Worm (Caenorhabditis elegans) whole organism, late embryonic: ENCODE results near the gene dhcr-24.
A peak's percentile ranks its signal among the peaks of the same experiment; 100 is the strongest.

Experiments used
- F13H6.1 ChIP-seq: sonication (generic microtip); optimal IDR thresholded peaks from 2 replicates; lab custom pipeline; 2016; ENCODE audit warnings: missing genetic modification characterization, missing compliant biosample characterization
- K09A11.1 ChIP-seq: sonication (generic microtip); optimal IDR thresholded peaks from 2 replicates; lab custom pipeline; 2017; ENCODE audit warnings: antibody characterized with exemption, mild to moderate bottlenecking, missing genetic modification characterization, missing compliant biosample characterization; ENCODE audit not compliant: insufficient read depth
- T23F11.4 ChIP-seq: fragments of 200-800 bp; sonication (Bioruptor generic); optimal IDR thresholded peaks from 2 replicates; lab custom pipeline; 2018; ENCODE audit warnings: mild to moderate bottlenecking, missing genetic modification characterization, missing compliant biosample characterization
- ceh-14 ChIP-seq: sonication (generic microtip); optimal IDR thresholded peaks from 2 replicates; lab custom pipeline; 2016; ENCODE audit warnings: missing genotype, missing genetic modification characterization, missing compliant biosample characterization
- ceh-18 ChIP-seq: sonication (generic microtip); optimal IDR thresholded peaks from 2 replicates; lab custom pipeline; 2016; ENCODE audit warnings: missing genetic modification characterization, missing compliant biosample characterization
- ceh-22 ChIP-seq: sonication (generic microtip); optimal IDR thresholded peaks from 2 replicates; lab custom pipeline; 2017; ENCODE audit warnings: missing biosample characterization, missing genetic modification characterization
- ceh-30 ChIP-seq: fragments of 150-350 bp; optimal IDR thresholded peaks from 2 replicates; lab custom pipeline; 2014; ENCODE audit warnings: missing biosample characterization, missing genetic modification characterization
- ceh-31 ChIP-seq: sonication (generic microtip); optimal IDR thresholded peaks from 2 replicates; lab custom pipeline; 2016; ENCODE audit warnings: missing genetic modification characterization, missing compliant biosample characterization
- ceh-45 ChIP-seq: fragments of 200-800 bp; sonication (Bioruptor generic); IDR thresholded peaks from 2 replicates; pipeline ENCODE4 v1.3.6; 2022; ENCODE audit warnings: missing genetic modification reagents, missing genetic modification characterization, missing compliant biosample characterization
- ceh-48 ChIP-seq: sonication (generic microtip); optimal IDR thresholded peaks from 2 replicates; lab custom pipeline; 2016; ENCODE audit warnings: missing genetic modification characterization, inconsistent platforms, missing compliant biosample characterization
- ceh-6 ChIP-seq: fragments of 200-800 bp; sonication (Bioruptor generic); optimal IDR thresholded peaks from 2 replicates; lab custom pipeline; 2018; ENCODE audit warnings: mild to moderate bottlenecking, missing genetic modification characterization, missing compliant biosample characterization
- ceh-9 ChIP-seq: sonication (generic microtip); optimal IDR thresholded peaks from 2 replicates; lab custom pipeline; 2016; ENCODE audit warnings: mild to moderate bottlenecking, missing genetic modification characterization, inconsistent platforms, missing compliant biosample characterization
- che-1 ChIP-seq: sonication (generic microtip); optimal IDR thresholded peaks from 2 replicates; lab custom pipeline; 2016; ENCODE audit warnings: mild to moderate bottlenecking, missing genetic modification characterization, missing compliant biosample characterization
- dmd-4 ChIP-seq: sonication (generic microtip); optimal IDR thresholded peaks from 2 replicates; lab custom pipeline; 2016; ENCODE audit warnings: borderline replicate concordance, missing genetic modification characterization, missing compliant biosample characterization
- elt-2 ChIP-seq: sonication (generic microtip); optimal IDR thresholded peaks from 2 replicates; lab custom pipeline; 2016; ENCODE audit warnings: missing genetic modification reagents, missing genetic modification characterization, missing compliant biosample characterization
- ets-4 ChIP-seq: sonication (generic microtip); optimal IDR thresholded peaks from 2 replicates; lab custom pipeline; 2016; ENCODE audit warnings: missing genetic modification characterization, missing compliant biosample characterization
- eyg-1 ChIP-seq: sonication (generic microtip); optimal IDR thresholded peaks from 2 replicates; lab custom pipeline; 2016; ENCODE audit warnings: missing genotype, missing genetic modification characterization, missing compliant biosample characterization
- fkh-6 ChIP-seq: sonication (generic microtip); optimal IDR thresholded peaks from 2 replicates; lab custom pipeline; 2016; ENCODE audit warnings: missing genetic modification characterization, missing compliant biosample characterization
- hlh-13 ChIP-seq: fragments of 200-800 bp; sonication (Bioruptor generic); optimal IDR thresholded peaks from 2 replicates; lab custom pipeline; 2018; ENCODE audit warnings: mild to moderate bottlenecking, missing genetic modification characterization, missing compliant biosample characterization
- hlh-30 ChIP-seq: sonication (generic microtip); optimal IDR thresholded peaks from 2 replicates; lab custom pipeline; 2017; ENCODE audit warnings: antibody characterized with exemption, missing genetic modification characterization, missing compliant biosample characterization; ENCODE audit not compliant: insufficient read depth
- hlh-8 ChIP-seq: sonication (generic microtip); optimal IDR thresholded peaks from 2 replicates; lab custom pipeline; 2016; ENCODE audit warnings: missing genotype, missing genetic modification characterization, missing compliant biosample characterization
- mec-3 ChIP-seq: sonication (generic microtip); optimal IDR thresholded peaks from 2 replicates; lab custom pipeline; 2016; ENCODE audit warnings: borderline replicate concordance, missing genetic modification characterization, missing compliant biosample characterization
- nhr-11 ChIP-seq: fragments of 150-350 bp; optimal IDR thresholded peaks from 2 replicates; lab custom pipeline; 2014; ENCODE audit warnings: missing biosample characterization, missing genetic modification characterization
- nhr-232 ChIP-seq: sonication (generic microtip); optimal IDR thresholded peaks from 2 replicates; lab custom pipeline; 2016; ENCODE audit warnings: missing genetic modification characterization, missing compliant biosample characterization
- npax-4 ChIP-seq: sonication (generic microtip); optimal IDR thresholded peaks from 2 replicates; lab custom pipeline; 2016; ENCODE audit warnings: missing genetic modification characterization, missing compliant biosample characterization
- pat-9 ChIP-seq: fragments of 200-800 bp; sonication (Bioruptor generic); optimal IDR thresholded peaks from 2 replicates; lab custom pipeline; 2018; ENCODE audit warnings: mild to moderate bottlenecking, missing genetic modification characterization, moderate library complexity, missing compliant biosample characterization
- pax-1 ChIP-seq: fragments of 150-350 bp; optimal IDR thresholded peaks from 2 replicates; lab custom pipeline; 2014; ENCODE audit warnings: missing biosample characterization, missing genetic modification characterization
- ref-2 ChIP-seq: sonication (generic microtip); optimal IDR thresholded peaks from 2 replicates; lab custom pipeline; 2016; ENCODE audit warnings: missing genetic modification characterization, missing compliant biosample characterization
- rnt-1 ChIP-seq: sonication (generic microtip); optimal IDR thresholded peaks from 2 replicates; lab custom pipeline; 2016; ENCODE audit warnings: missing genetic modification characterization, missing compliant biosample characterization
- sdc-2 ChIP-seq: sonication (generic microtip); optimal IDR thresholded peaks from 2 replicates; lab custom pipeline; 2016; ENCODE audit warnings: missing genotype, missing genetic modification characterization, missing compliant biosample characterization
- tbx-2 ChIP-seq: sonication (generic microtip); optimal IDR thresholded peaks from 2 replicates; lab custom pipeline; 2016; ENCODE audit warnings: missing genetic modification characterization, missing compliant biosample characterization
- tbx-7 ChIP-seq: sonication (generic microtip); optimal IDR thresholded peaks from 2 replicates; lab custom pipeline; 2016; ENCODE audit warnings: missing genotype, missing genetic modification characterization, missing compliant biosample characterization
- ttx-3 ChIP-seq: sonication (generic microtip); optimal IDR thresholded peaks from 2 replicates; lab custom pipeline; 2016; ENCODE audit warnings: missing genetic modification reagents, missing genetic modification characterization, missing compliant biosample characterization
- unc-3 ChIP-seq, 2 experiments: fragments of 200-800 bp in 1 of 2; sonication (Bioruptor generic) in 1 of 2; sonication (generic microtip) in 1 of 2; conservative IDR thresholded peaks in 1 of 2; optimal IDR thresholded peaks in 1 of 2; 2 replicates each; pipeline versions ENCODE4 v1.3.6 to Lab custom; 2016 to 2022; ENCODE audit warnings: missing compliant biosample characterization in 2 of 2, missing genetic modification characterization in 2 of 2, missing genetic modification reagents in 1 of 2
- unc-42 ChIP-seq: sonication (generic microtip); optimal IDR thresholded peaks from 2 replicates; lab custom pipeline; 2016; ENCODE audit warnings: missing genotype, missing genetic modification characterization, missing compliant biosample characterization
- unc-55 ChIP-seq: sonication (generic microtip); optimal IDR thresholded peaks from 2 replicates; lab custom pipeline; 2017; ENCODE audit warnings: missing biosample characterization, missing genetic modification reagents, missing genetic modification characterization
- unc-86 ChIP-seq: sonication (generic microtip); optimal IDR thresholded peaks from 2 replicates; lab custom pipeline; 2016; ENCODE audit warnings: missing genetic modification characterization, missing compliant biosample characterization

Gene dhcr-24

DNA sequence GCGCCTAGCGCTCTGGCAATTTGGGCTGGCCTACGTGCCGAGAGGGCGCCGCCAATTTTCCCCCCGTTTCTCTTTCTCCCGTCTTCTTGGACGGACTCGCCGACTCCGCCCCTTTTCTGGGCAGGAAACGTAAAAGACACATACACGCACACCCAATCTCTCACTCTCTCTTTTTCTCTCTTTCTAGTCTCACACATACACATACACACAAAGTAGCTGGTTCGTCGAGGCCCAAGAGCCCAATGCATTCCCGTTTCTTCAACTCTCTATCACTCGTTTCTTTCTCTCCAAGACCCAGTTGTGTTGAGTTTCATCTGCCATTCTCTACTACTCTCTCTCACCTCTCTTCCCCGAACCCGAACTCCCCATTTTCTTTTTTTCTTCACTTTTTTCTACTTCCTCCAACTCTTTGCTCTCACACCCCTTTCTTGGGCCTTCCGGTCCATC lies 34.9 kb upstream of the dhcr-24 start (continued):
- TF ChIP-seq ets-4 (tag; lab: Kevin White, UChicago) (no peak), unc-3 (GFP tag; conservative IDR thresholded peaks at IDR 0.05; lab: Robert Waterston, UW) (no peak), unc-3 (tag; optimal IDR thresholded peaks at IDR 0.05; lab: Kevin White, UChicago) (no peak), hlh-13 (GFP tag; lab: Kevin White, UChicago) (no peak), tbx-2 (tag; lab: Kevin White, UChicago) (peak; percentile 65), dmd-4 (tag; lab: Kevin White, UChicago) (no peak), ttx-3 (tag; lab: Kevin White, UChicago) (no peak), tbx-7 (tag; lab: Kevin White, UChicago) (no peak), F13H6.1 (tag; lab: Kevin White, UChicago) (peak; percentile 37), ceh-31 (tag; lab: Kevin White, UChicago) (peak; percentile 78), unc-55 (GFP tag; lab: Kevin White, UChicago) (peak; percentile 24), pax-1 (tag; lab: Kevin White, UChicago) (no peak), hlh-8 (tag; lab: Kevin White, UChicago) (no peak), ceh-48 (tag; lab: Kevin White, UChicago) (no peak), T23F11.4 (GFP tag; lab: Kevin White, UChicago) (no peak), ceh-14 (peak; percentile 74), pat-9 (tag; lab: Kevin White, UChicago) (no peak), mec-3 (no peak), che-1 (tag; lab: Kevin White, UChicago) (no peak), ceh-6 (GFP tag; lab: Kevin White, UChicago) (no peak)

DNA sequence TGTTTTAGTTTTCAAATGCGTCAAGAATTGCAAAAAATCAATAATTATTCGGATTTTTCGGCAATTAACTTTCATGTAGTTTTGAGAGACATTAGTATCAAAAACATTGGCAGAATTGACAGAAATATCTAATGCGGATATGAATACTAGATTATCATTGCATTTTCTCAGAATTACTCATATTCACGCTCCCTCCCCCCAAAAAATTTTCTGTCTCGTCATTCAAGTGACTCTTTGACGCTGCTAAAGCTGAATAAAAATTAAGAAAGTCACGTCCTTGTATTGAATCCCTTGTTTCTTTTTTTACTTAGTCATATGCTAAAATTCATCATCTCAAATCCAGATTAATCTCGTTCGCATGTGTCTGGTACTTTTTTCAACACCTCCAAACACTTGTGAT lies 32.7 kb upstream of the dhcr-24 start:
- TF ChIP-seq unc-86 (tag; lab: Kevin White, UChicago) (no peak), unc-55 (GFP tag; lab: Kevin White, UChicago) (no peak), ref-2 (no peak), K09A11.1 (no peak), tbx-2 (tag; lab: Kevin White, UChicago) (no peak), ceh-9 (tag; lab: Kevin White, UChicago) (no peak), nhr-11 (tag; lab: Kevin White, UChicago) (no peak), ceh-45 (no peak), eyg-1 (no peak), ceh-22 (tag; lab: Kevin White, UChicago) (no peak)

DNA sequence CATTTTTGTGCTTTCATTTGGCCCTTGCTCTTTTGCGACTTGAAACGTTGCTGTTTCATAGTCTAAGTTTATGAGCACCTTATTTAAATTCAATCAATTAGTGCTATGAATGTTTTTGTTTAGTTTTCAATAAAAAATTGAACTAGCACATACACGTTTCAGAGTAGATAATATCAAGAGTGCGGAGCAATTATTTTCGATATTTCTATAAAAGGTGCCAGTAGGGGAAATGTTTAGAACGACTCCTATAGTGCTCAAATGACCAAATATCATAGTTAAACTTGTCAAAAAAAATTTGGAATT lies 31.8 kb upstream of the dhcr-24 start:
- TF ChIP-seq elt-2 (no peak), unc-42 (tag; lab: Kevin White, UChicago) (no peak), sdc-2 (tag; lab: Kevin White, UChicago) (no peak), ttx-3 (tag; lab: Kevin White, UChicago) (no peak), F13H6.1 (tag; lab: Kevin White, UChicago) (no peak), hlh-30 (no peak), ceh-30 (tag; lab: Kevin White, UChicago) (no peak), rnt-1 (no peak), T23F11.4 (GFP tag; lab: Kevin White, UChicago) (no peak), ceh-18 (tag; lab: Kevin White, UChicago) (no peak), fkh-6 (tag; lab: Kevin White, UChicago) (no peak), nhr-232 (tag; lab: Kevin White, UChicago) (no peak), ceh-22 (tag; lab: Kevin White, UChicago) (no peak), eyg-1 (no peak)
- TF ChIP-seq, all 69 proteins: peak for 0

DNA sequence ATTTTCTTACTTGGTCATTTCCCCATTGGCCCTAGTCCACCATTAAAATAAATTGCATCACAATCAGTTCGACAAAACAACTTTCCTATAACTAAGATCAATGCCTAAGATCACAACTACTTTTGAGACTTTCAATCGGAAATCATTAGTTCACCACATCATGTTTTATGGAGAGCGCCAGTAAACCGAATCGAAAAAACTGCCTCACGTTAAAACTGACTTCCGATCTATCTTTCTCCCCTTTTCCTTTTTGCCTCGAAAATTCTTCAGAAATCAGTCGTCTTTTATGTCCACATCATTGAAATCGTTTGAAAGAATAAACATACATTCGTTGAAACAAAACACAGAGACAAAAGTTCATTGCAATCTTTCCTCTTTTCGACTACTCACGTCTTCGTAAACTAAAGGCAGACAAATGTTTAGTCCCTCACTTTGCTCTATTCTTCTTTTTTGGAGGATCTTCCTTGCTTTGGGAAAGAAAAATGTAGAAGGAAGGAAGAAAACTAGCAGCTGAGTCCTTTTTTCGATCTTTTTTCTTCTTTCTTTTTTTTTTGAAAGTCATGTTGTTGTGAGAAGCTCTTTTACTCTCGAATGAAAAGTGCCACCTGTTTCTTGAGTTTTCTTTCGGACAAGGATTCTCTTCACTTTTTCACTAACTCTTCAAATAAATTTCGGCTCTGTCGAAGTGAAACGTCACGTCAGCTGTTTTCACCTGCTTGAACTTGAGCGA lies 31.2 kb upstream of the dhcr-24 start:
- TF ChIP-seq ceh-18 (tag; lab: Kevin White, UChicago) (peak; percentile 39), npax-4 (tag; lab: Kevin White, UChicago) (no peak), unc-55 (GFP tag; lab: Kevin White, UChicago) (peak; percentile 35), ceh-9 (tag; lab: Kevin White, UChicago) (no peak)
- TF ChIP-seq, all 69 proteins: peak for 2
